Fruit fly (Drosophila melanogaster): Measurements from ENCODE around the gene mRpL44.

mRpL44 gene

dm6 chr3R:5483488-5484109 lies 13.2 kb upstream of the mRpL44 start, which contains the start of gene ksr (continued):
- TF ChIP-seq Med (GFP tag) (peak; percentile 14), sd (tag; optimal IDR thresholded peaks at IDR 0.05) (no peak), CG11085 (GFP tag; IDR thresholded peaks at IDR 0.05) (no peak), CG43689 (GFP tag; IDR thresholded peaks at IDR 0.05) (no peak), bab2 (GFP tag; optimal IDR thresholded peaks at IDR 0.05) (no peak), E2f1 (GFP tag; IDR thresholded peaks at IDR 0.05) (no peak), Taf1 (GFP tag; IDR thresholded peaks at IDR 0.05) (no peak), her (GFP tag; optimal IDR thresholded peaks at IDR 0.05) (no peak), CG4854 (GFP tag; optimal IDR thresholded peaks at IDR 0.05) (no peak), CG11456 (GFP tag; IDR thresholded peaks at IDR 0.05) (no peak), HLH3B (GFP tag; IDR thresholded peaks at IDR 0.05) (no peak), slbo (GFP tag; IDR thresholded peaks at IDR 0.05) (peak; percentile 63), CG18476 (GFP tag; optimal IDR thresholded peaks at IDR 0.05) (no peak), Deaf1 (tag; optimal IDR thresholded peaks at IDR 0.05) (no peak), kay (GFP tag; optimal IDR thresholded peaks at IDR 0.05) (no peak), Sin3A (optimal IDR thresholded peaks at IDR 0.05) (peak; percentile 13), gt (GFP tag; IDR thresholded peaks at IDR 0.05) (no peak), CG1529 (GFP tag; optimal IDR thresholded peaks at IDR 0.05) (no peak), CG12769 (tag; optimal IDR thresholded peaks at IDR 0.05) (no peak), Doc2 (GFP tag; IDR thresholded peaks at IDR 0.05) (no peak), slou (GFP tag; optimal IDR thresholded peaks at IDR 0.05) (no peak), Nf-YC (tag; optimal IDR thresholded peaks at IDR 0.05) (no peak), br (optimal IDR thresholded peaks at IDR 0.05) (no peak), Doc3 (GFP tag; IDR thresholded peaks at IDR 0.05; ENCODE audit: partially characterized antibody) (no peak), CG6175 (GFP tag; IDR thresholded peaks at IDR 0.05) (no peak), CG3065 (GFP tag; optimal IDR thresholded peaks at IDR 0.05) (no peak), usp (GFP tag; optimal IDR thresholded peaks at IDR 0.05) (no peak), croc (GFP tag; conservative IDR thresholded peaks at IDR 0.05) (no peak), CG14965 (GFP tag; optimal IDR thresholded peaks at IDR 0.05; ENCODE audit: borderline replicate concordance) (no peak), Hmr (GFP tag; optimal IDR thresholded peaks at IDR 0.05) (no peak), CG11560 (tag; IDR thresholded peaks at IDR 0.05) (no peak), CG12219 (GFP tag; optimal IDR thresholded peaks at IDR 0.05) (no peak), CG2202 (tag; optimal IDR thresholded peaks at IDR 0.05) (no peak), Lim3 (GFP tag; IDR thresholded peaks at IDR 0.05) (no peak), sug (tag; optimal IDR thresholded peaks at IDR 0.05) (no peak), NFAT (GFP tag; IDR thresholded peaks at IDR 0.05) (no peak), MBD-R2 (GFP tag; IDR thresholded peaks at IDR 0.05) (peak; percentile 80), gce (GFP tag; IDR thresholded peaks at IDR 0.05) (no peak), Ravus (GFP tag; IDR thresholded peaks at IDR 0.05) (no peak), CG10543 (GFP tag; optimal IDR thresholded peaks at IDR 0.05) (no peak), CG7786 (GFP tag; optimal IDR thresholded peaks at IDR 0.05) (no peak), CG14860 (GFP tag; IDR thresholded peaks at IDR 0.05; ENCODE audit: partially characterized antibody) (no peak), run (tag; optimal IDR thresholded peaks at IDR 0.05) (no peak), al (GFP tag; IDR thresholded peaks at IDR 0.05) (no peak), CG18011 (GFP tag; optimal IDR thresholded peaks at IDR 0.05) (no peak), CG9932 (GFP tag; IDR thresholded peaks at IDR 0.05) (peak; percentile 19; the same call in 1 of the 2 replicates), CG2875 (GFP tag; optimal IDR thresholded peaks at IDR 0.05) (no peak), fru (optimal IDR thresholded peaks at IDR 0.05) (no peak), prd (optimal IDR thresholded peaks at IDR 0.05) (no peak), prd (GFP tag; IDR thresholded peaks at IDR 0.05) (peak; percentile 33; the same call in 1 of the 3 replicates), CG4360 (GFP tag; IDR thresholded peaks at IDR 0.05) (peak; percentile 27; the same call in 1 of the 2 replicates), da (GFP tag; optimal IDR thresholded peaks at IDR 0.05) (no peak), B-H1 (GFP tag; IDR thresholded peaks at IDR 0.05) (no peak), HLHmδ (GFP tag; optimal IDR thresholded peaks at IDR 0.05) (no peak)

Data from whole organism, embryonic.